Fruit fly (Drosophila melanogaster) whole organism, wandering third instar larva: ENCODE results near the gene CG3294.

Experiments used
- Abd-B ChIP-seq: fragments of >200 bp; optimal IDR thresholded peaks from 2 replicates; lab custom pipeline; 2017; ENCODE audit warnings: missing biosample characterization, missing genetic modification characterization
- CG32264 ChIP-seq: fragments of 200-800 bp; sonication (Bioruptor generic); optimal IDR thresholded peaks from 2 replicates; lab custom pipeline; 2016; ENCODE audit warnings: missing biosample characterization, missing genetic modification characterization
- CG9705 ChIP-seq: fragments of 200-800 bp; sonication (Bioruptor generic); optimal IDR thresholded peaks from 2 replicates; lab custom pipeline; 2018; ENCODE audit warnings: missing biosample characterization, mild to moderate bottlenecking, missing genetic modification characterization
- CrebA ChIP-seq: fragments of 200-800 bp; sonication (Bioruptor generic); optimal IDR thresholded peaks from 2 replicates; lab custom pipeline; 2016; ENCODE audit warnings: missing biosample characterization, mild to moderate bottlenecking, missing genetic modification characterization, borderline replicate concordance
- Dfd ChIP-seq: fragments of >200 bp; optimal IDR thresholded peaks from 2 replicates; lab custom pipeline; 2017; ENCODE audit warnings: missing biosample characterization, missing genetic modification characterization
- Dif ChIP-seq: fragments of 200-275, 200-300 bp; sonication (Bioruptor generic); optimal IDR thresholded peaks from 2 replicates; lab custom pipeline; 2018; ENCODE audit warnings: missing biosample characterization, missing genetic modification characterization; ENCODE audit not compliant: partially characterized antibody
- GATAd ChIP-seq: sonication (Bioruptor generic); optimal IDR thresholded peaks from 2 replicates; lab custom pipeline; 2016; ENCODE audit warnings: missing biosample characterization, missing genetic modification characterization
- HLH106 ChIP-seq: fragments of 200-800 bp; optimal IDR thresholded peaks from 3 replicates; lab custom pipeline; 2019; ENCODE audit warnings: missing biosample characterization, mild to moderate bottlenecking, missing genetic modification characterization, moderate library complexity
- Hnf4 ChIP-seq: fragments of 200-800 bp; sonication (Bioruptor generic); optimal IDR thresholded peaks from 2 replicates; lab custom pipeline; 2016; ENCODE audit warnings: missing biosample characterization, mild to moderate bottlenecking, missing genetic modification characterization
- Hr78 ChIP-seq: fragments of >200 bp; optimal IDR thresholded peaks from 2 replicates; lab custom pipeline; 2017; ENCODE audit warnings: missing biosample characterization, missing genetic modification characterization
- Hr83 ChIP-seq: fragments of 200-300 bp; sonication (Bioruptor generic); optimal IDR thresholded peaks from 2 replicates; lab custom pipeline; 2016; ENCODE audit warnings: missing biosample characterization, mild to moderate bottlenecking, missing genetic modification characterization, moderate library complexity; ENCODE audit not compliant: poor library complexity, severe bottlenecking
- Jra ChIP-seq: sonication (Bioruptor generic); optimal IDR thresholded peaks from 2 replicates; lab custom pipeline; 2016; ENCODE audit warnings: missing biosample characterization, missing genetic modification characterization
- Mio ChIP-seq: sonication (Bioruptor generic); optimal IDR thresholded peaks from 2 replicates; lab custom pipeline; 2016; ENCODE audit warnings: missing biosample characterization, missing genetic modification characterization
- Myc ChIP-seq: fragments of >200 bp; optimal IDR thresholded peaks from 2 replicates; lab custom pipeline; 2017
- N ChIP-seq: fragments of >200 bp; optimal IDR thresholded peaks from 2 replicates; lab custom pipeline; 2018; ENCODE audit warnings: missing biosample characterization, missing external identifiers, missing genetic modification characterization
- OdsH ChIP-seq: fragments of 200-800 bp; sonication (Bioruptor generic); optimal IDR thresholded peaks from 2 replicates; lab custom pipeline; 2016; ENCODE audit warnings: missing biosample characterization, mild to moderate bottlenecking, missing genetic modification characterization
- Rel ChIP-seq, 2 experiments: fragments of 200-800 bp; sonication (Bioruptor generic) in 1 of 2; optimal IDR thresholded peaks; 2 replicates in 1 of 2; 3 replicates in 1 of 2; lab custom pipeline; 2016 to 2019; ENCODE audit warnings: mild to moderate bottlenecking in 2 of 2, missing biosample characterization in 2 of 2, missing genetic modification characterization in 2 of 2, moderate library complexity in 1 of 2
- Sp1 ChIP-seq: fragments of 200-800 bp; sonication (Bioruptor generic); optimal IDR thresholded peaks from 3 replicates; lab custom pipeline; 2019; ENCODE audit warnings: missing biosample characterization, mild to moderate bottlenecking, missing genetic modification characterization, moderate library complexity
- Vsx2 ChIP-seq: fragments of 200-300, 225-300 bp; sonication (Bioruptor generic); optimal IDR thresholded peaks from 2 replicates; lab custom pipeline; 2018; ENCODE audit warnings: missing biosample characterization, missing genetic modification characterization; ENCODE audit not compliant: partially characterized antibody
- br ChIP-seq: fragments of 200-800 bp; sonication (Bioruptor generic); optimal IDR thresholded peaks from 2 replicates; lab custom pipeline; 2016; ENCODE audit warnings: missing biosample characterization, missing genetic modification characterization
- brk ChIP-seq: fragments of 200-800 bp; sonication (Bioruptor generic); optimal IDR thresholded peaks from 2 replicates; lab custom pipeline; 2016; ENCODE audit warnings: missing biosample characterization, mild to moderate bottlenecking, missing genetic modification characterization
- dl ChIP-seq, 2 experiments: fragments of 175-275, 200-275 bp in 1 of 2; fragments of 200-275 bp in 1 of 2; sonication (Bioruptor generic); optimal IDR thresholded peaks; lab custom pipeline; 2018; ENCODE audit warnings: mild to moderate bottlenecking in 2 of 2, missing biosample characterization in 2 of 2, missing genetic modification characterization in 2 of 2, moderate library complexity in 2 of 2; ENCODE audit not compliant: partially characterized antibody in 2 of 2, insufficient read depth in 1 of 2
- dmrt93B ChIP-seq: fragments of 200-800 bp; sonication (Bioruptor generic); optimal IDR thresholded peaks from 2 replicates; lab custom pipeline; 2018; ENCODE audit warnings: missing biosample characterization, mild to moderate bottlenecking, missing genetic modification characterization
- dsf ChIP-seq: sonication (Bioruptor generic); optimal IDR thresholded peaks from 2 replicates; lab custom pipeline; 2016; ENCODE audit warnings: missing biosample characterization, missing genetic modification characterization, borderline replicate concordance
- ey ChIP-seq: fragments of 200-800 bp; sonication (Bioruptor generic); optimal IDR thresholded peaks from 2 replicates; lab custom pipeline; 2016; ENCODE audit warnings: missing biosample characterization, missing genetic modification characterization
- foxo ChIP-seq, 2 experiments: fragments of 200-800 bp; sonication (Bioruptor generic); optimal IDR thresholded peaks; 2 replicates in 1 of 2; 3 replicates in 1 of 2; lab custom pipeline; 2016 to 2017; ENCODE audit warnings: missing biosample characterization in 2 of 2, missing genetic modification characterization in 2 of 2
- fru ChIP-seq: fragments of 200-800 bp; sonication (Bioruptor generic); optimal IDR thresholded peaks from 3 replicates; lab custom pipeline; 2016; ENCODE audit warnings: missing biosample characterization, mild to moderate bottlenecking, missing genetic modification characterization
- h ChIP-seq: fragments of 200-800 bp; sonication (Bioruptor generic); optimal IDR thresholded peaks from 3 replicates; lab custom pipeline; 2016; ENCODE audit warnings: missing biosample characterization, mild to moderate bottlenecking, missing genetic modification characterization
- jim ChIP-seq: fragments of 175-275, 200-325 bp; sonication (Bioruptor generic); optimal IDR thresholded peaks from 2 replicates; lab custom pipeline; 2016; ENCODE audit warnings: missing biosample characterization, mild to moderate bottlenecking, missing genetic modification characterization
- lola ChIP-seq: fragments of >200 bp; optimal IDR thresholded peaks from 2 replicates; lab custom pipeline; 2017; ENCODE audit warnings: missing biosample characterization, missing genetic modification characterization
- pan ChIP-seq: fragments of >200 bp; optimal IDR thresholded peaks from 2 replicates; lab custom pipeline; 2017
- psq ChIP-seq: fragments of 200-800 bp; sonication (Bioruptor generic); optimal IDR thresholded peaks from 3 replicates; lab custom pipeline; 2017; ENCODE audit warnings: missing biosample characterization, mild to moderate bottlenecking, missing genetic modification characterization, moderate library complexity
- rgr ChIP-seq: fragments of 200-800 bp; sonication (Bioruptor generic); optimal IDR thresholded peaks from 3 replicates; lab custom pipeline; 2016; ENCODE audit warnings: missing biosample characterization, mild to moderate bottlenecking, missing genetic modification characterization
- sage ChIP-seq: fragments of 200-800 bp; sonication (Bioruptor generic); optimal IDR thresholded peaks from 2 replicates; lab custom pipeline; 2016; ENCODE audit warnings: missing biosample characterization, mild to moderate bottlenecking, missing genetic modification characterization
- sv ChIP-seq: fragments of 200-800 bp; sonication (Bioruptor generic); optimal IDR thresholded peaks from 3 replicates; lab custom pipeline; 2016; ENCODE audit warnings: missing biosample characterization, missing genetic modification characterization
- tai ChIP-seq: sonication (Bioruptor generic); optimal IDR thresholded peaks from 2 replicates; lab custom pipeline; 2016; ENCODE audit warnings: missing biosample characterization, missing genetic modification characterization
- usp ChIP-seq: fragments of >200 bp; optimal IDR thresholded peaks from 2 replicates; lab custom pipeline; 2017; ENCODE audit warnings: missing biosample characterization, missing genetic modification characterization
- woc ChIP-seq: sonication (Bioruptor generic); optimal IDR thresholded peaks from 2 replicates; lab custom pipeline; 2016; ENCODE audit warnings: missing biosample characterization, mild to moderate bottlenecking, missing genetic modification characterization

CG3294 gene

dm6 chr2L:4820448-4821318 lies 26.3 kb downstream of the CG3294 start:
- no peak for TF ChIP-seq dsf (GFP tag; lab: Kevin White, UChicago)
- TF ChIP-seq sage (GFP tag; lab: Kevin White, UChicago) = no peak
- TF ChIP-seq Mio (GFP tag; lab: Kevin White, UChicago) = no peak
- no peak for TF ChIP-seq Hr78 (GFP tag; lab: Kevin White, UChicago)
- TF ChIP-seq Hnf4 (GFP tag; lab: Kevin White, UChicago) = peak; percentile 50
- TF ChIP-seq N (GFP tag; lab: Kevin White, UChicago) = no peak
- TF ChIP-seq Dif (GFP tag; lab: Kevin White, UChicago) = peak; percentile 35
- peak; percentile 74 for TF ChIP-seq h (GFP tag; lab: Kevin White, UChicago)
- TF ChIP-seq jim (GFP tag; lab: Kevin White, UChicago) = no peak
- TF ChIP-seq tai (GFP tag; lab: Kevin White, UChicago) = peak; percentile 65
- no peak for TF ChIP-seq Vsx2
- TF ChIP-seq Dfd (GFP tag; lab: Kevin White, UChicago) = no peak
- TF ChIP-seq rgr (GFP tag; lab: Kevin White, UChicago) = peak; percentile 54
- no peak for TF ChIP-seq CrebA (GFP tag; lab: Kevin White, UChicago)
- no peak for TF ChIP-seq GATAd (GFP tag; lab: Kevin White, UChicago)
- TF ChIP-seq Rel (GFP tag; optimal IDR thresholded peaks at IDR 0.05; lab: Kevin White, UChicago) = no peak
- TF ChIP-seq Rel (tag; optimal IDR thresholded peaks at IDR 0.05; lab: Kevin White, UChicago) = no peak
- TF ChIP-seq foxo (GFP tag; optimal IDR thresholded peaks at IDR 0.05; lab: Kevin White, UChicago) = peak in 1 of 2 experiments; percentile 82
- no peak for TF ChIP-seq sv (GFP tag; lab: Kevin White, UChicago)
- peak; percentile 71 for TF ChIP-seq HLH106 (tag; lab: Kevin White, UChicago)
- TF ChIP-seq psq (GFP tag; lab: Kevin White, UChicago) = peak; percentile 78
- TF ChIP-seq Hr83 = no peak
- no peak for TF ChIP-seq pan
- TF ChIP-seq dmrt93B (GFP tag; lab: Kevin White, UChicago) = peak; percentile 55
- TF ChIP-seq Myc (lab: Kevin White, UChicago) = no peak
- no peak for TF ChIP-seq dl (GFP tag; optimal IDR thresholded peaks at IDR 0.05; lab: Kevin White, UChicago; ENCODE audit: insufficient read depth in 1 of 2, partially characterized antibody in 2 of 2)
- TF ChIP-seq Jra (GFP tag; lab: Kevin White, UChicago) = peak; percentile 25
- TF ChIP-seq lola (GFP tag; lab: Kevin White, UChicago) = no peak
- TF ChIP-seq CG9705 (GFP tag; lab: Kevin White, UChicago) = peak; percentile 55
- peak; percentile 68 for TF ChIP-seq br (GFP tag; lab: Kevin White, UChicago)
- TF ChIP-seq Abd-B = no peak
- TF ChIP-seq ey (GFP tag; lab: Kevin White, UChicago) = peak; percentile 57
- TF ChIP-seq woc (GFP tag; lab: Kevin White, UChicago) = no peak
- peak; percentile 81 for TF ChIP-seq Sp1 (GFP tag; lab: Kevin White, UChicago)
- peak; percentile 80 for TF ChIP-seq fru (GFP tag; lab: Kevin White, UChicago)
- peak; percentile 74 for TF ChIP-seq OdsH (GFP tag; lab: Kevin White, UChicago)
- peak; percentile 18 for TF ChIP-seq brk (GFP tag; lab: Kevin White, UChicago)
- TF ChIP-seq CG32264 = no peak
- TF ChIP-seq usp = no peak
- TF ChIP-seq, all 38 proteins: peak for 17

- TF ChIP-seq Hr83 (no peak), woc (GFP tag; lab: Kevin White, UChicago) (peak; percentile 75), Vsx2 (no peak), Hnf4 (GFP tag; lab: Kevin White, UChicago) (peak; percentile 10), OdsH (GFP tag; lab: Kevin White, UChicago) (no peak), CG9705 (GFP tag; lab: Kevin White, UChicago) (peak; percentile 38), tai (GFP tag; lab: Kevin White, UChicago) (peak; percentile 39), Rel (GFP tag; optimal IDR thresholded peaks at IDR 0.05; lab: Kevin White, UChicago) (no peak), Rel (tag; optimal IDR thresholded peaks at IDR 0.05; lab: Kevin White, UChicago) (peak; percentile 26), fru (GFP tag; lab: Kevin White, UChicago) (peak; percentile 76), sv (GFP tag; lab: Kevin White, UChicago) (peak; percentile 77), brk (GFP tag; lab: Kevin White, UChicago) (no peak), HLH106 (tag; lab: Kevin White, UChicago) (peak; percentile 82), psq (GFP tag; lab: Kevin White, UChicago) (peak; percentile 59), foxo (GFP tag; optimal IDR thresholded peaks at IDR 0.05; lab: Kevin White, UChicago) (peak in 1 of 2 experiments; percentile 57), CrebA (GFP tag; lab: Kevin White, UChicago) (peak; percentile 67), dmrt93B (GFP tag; lab: Kevin White, UChicago) (peak; percentile 50), ey (GFP tag; lab: Kevin White, UChicago) (peak; percentile 47), lola (GFP tag; lab: Kevin White, UChicago) (no peak), br (GFP tag; lab: Kevin White, UChicago) (peak; percentile 45), h (GFP tag; lab: Kevin White, UChicago) (peak; percentile 73), Sp1 (GFP tag; lab: Kevin White, UChicago) (peak; percentile 66), Abd-B (no peak), N (GFP tag; lab: Kevin White, UChicago) (no peak), dsf (GFP tag; lab: Kevin White, UChicago) (no peak), Jra (GFP tag; lab: Kevin White, UChicago) (no peak), CG32264 (no peak), rgr (GFP tag; lab: Kevin White, UChicago) (peak; percentile 52)
Observed at dm6 chr2L:4821319-4821717, 27.0 kb downstream of the CG3294 start.
